Worm (Caenorhabditis elegans) whole organism, L3 larva: ENCODE data around the gene nekl-4.

ENCODE experiments used
- egl-27 ChIP-seq: sonication (generic microtip); optimal IDR thresholded peaks from 4 replicates; lab custom pipeline; 2017; ENCODE audit warnings: missing biosample characterization, missing genetic modification reagents, missing genetic modification characterization
- fos-1 ChIP-seq: fragments of 150-350 bp; optimal IDR thresholded peaks from 2 replicates; lab custom pipeline; 2014; ENCODE audit warnings: missing biosample characterization, missing genetic modification characterization
- nhr-77 ChIP-seq: fragments of 150-350 bp; optimal IDR thresholded peaks from 2 replicates; lab custom pipeline; 2014; ENCODE audit warnings: missing biosample characterization, missing genetic modification characterization
- sea-2 ChIP-seq: fragments of 150-350 bp; sonication (generic microtip); optimal IDR thresholded peaks from 4 replicates; lab custom pipeline; 2014; ENCODE audit warnings: missing biosample characterization, missing genetic modification reagents, missing genetic modification characterization
- unc-62 ChIP-seq: fragments of 150-350 bp; sonication (generic microtip); optimal IDR thresholded peaks from 4 replicates; lab custom pipeline; 2014; ENCODE audit warnings: missing biosample characterization, missing genetic modification reagents, missing genetic modification characterization
- zag-1 ChIP-seq: fragments of 150-350 bp; optimal IDR thresholded peaks from 2 replicates; lab custom pipeline; 2014; ENCODE audit warnings: missing biosample characterization, missing genetic modification characterization

DNA sequence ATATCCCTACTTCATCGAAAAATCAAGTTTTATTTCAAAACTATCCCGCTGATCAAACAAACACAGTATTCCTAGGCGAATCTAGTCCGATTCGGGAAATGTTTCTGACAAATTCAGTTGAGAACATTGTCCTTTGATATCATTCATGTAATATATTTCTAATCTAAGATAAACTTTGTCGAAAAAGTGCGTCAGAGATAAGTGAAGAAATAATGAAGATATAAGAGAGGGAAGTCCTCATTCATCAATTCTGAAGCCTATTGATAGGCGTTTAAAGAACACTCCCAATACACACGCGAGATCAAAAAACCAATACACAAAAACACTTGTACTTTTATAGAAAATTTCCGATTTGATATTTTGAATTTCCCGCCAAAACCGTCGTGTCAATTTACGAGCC lies 52.5 kb downstream of the nekl-4 start:
- TF ChIP-seq nhr-77 (no peak), zag-1 (tag; lab: Kevin White, UChicago) (no peak), fos-1 (tag; lab: Kevin White, UChicago) (no peak), unc-62 (GFP tag; lab: Kevin White, UChicago) (no peak), sea-2 (GFP tag; lab: Kevin White, UChicago) (no peak), egl-27 (no peak)
